Worm (Caenorhabditis elegans) whole organism, L2 larva: ENCODE measurements around the gene arr-1.

Source experiments
- crh-2 ChIP-seq: sonication (generic microtip); optimal IDR thresholded peaks from 2 replicates; lab custom pipeline; 2017; ENCODE audit warnings: missing biosample characterization, missing genetic modification characterization
- lin-39 ChIP-seq: fragments of 150-350 bp; optimal IDR thresholded peaks from 2 replicates; lab custom pipeline; 2014; ENCODE audit warnings: missing biosample characterization, missing genetic modification reagents, missing genetic modification characterization
- lsy-2 ChIP-seq, 2 experiments: fragments of 150-350 bp in 1 of 2; sonication (generic microtip) in 1 of 2; optimal IDR thresholded peaks; 2 replicates each; lab custom pipeline; 2014 to 2017; ENCODE audit warnings: missing biosample characterization in 2 of 2, missing genetic modification characterization in 2 of 2
- sem-4 ChIP-seq: fragments of 150-350 bp; optimal IDR thresholded peaks from 2 replicates; lab custom pipeline; 2014; ENCODE audit warnings: missing biosample characterization, missing genetic modification reagents, missing genetic modification characterization
- unc-62 ChIP-seq: fragments of 150-350 bp; optimal IDR thresholded peaks from 2 replicates; lab custom pipeline; 2014; ENCODE audit warnings: missing biosample characterization, missing genetic modification reagents, missing genetic modification characterization

- TF ChIP-seq lsy-2 (tag; optimal IDR thresholded peaks at IDR 0.05; lab: Kevin White, UChicago) (peak; percentile 77 to 90), unc-62 (peak; percentile 51), crh-2 (tag; lab: Kevin White, UChicago) (peak; percentile 85), lin-39 (tag; lab: Kevin White, UChicago) (peak; percentile 71), sem-4 (tag; lab: Kevin White, UChicago) (peak; percentile 94)
These were observed 1.1 kb upstream of the arr-1 start for ce11 chrX:949466-949865.
